Worm (Caenorhabditis elegans): ENCODE data around the gene spds-1.

spds-1 gene

DNA sequence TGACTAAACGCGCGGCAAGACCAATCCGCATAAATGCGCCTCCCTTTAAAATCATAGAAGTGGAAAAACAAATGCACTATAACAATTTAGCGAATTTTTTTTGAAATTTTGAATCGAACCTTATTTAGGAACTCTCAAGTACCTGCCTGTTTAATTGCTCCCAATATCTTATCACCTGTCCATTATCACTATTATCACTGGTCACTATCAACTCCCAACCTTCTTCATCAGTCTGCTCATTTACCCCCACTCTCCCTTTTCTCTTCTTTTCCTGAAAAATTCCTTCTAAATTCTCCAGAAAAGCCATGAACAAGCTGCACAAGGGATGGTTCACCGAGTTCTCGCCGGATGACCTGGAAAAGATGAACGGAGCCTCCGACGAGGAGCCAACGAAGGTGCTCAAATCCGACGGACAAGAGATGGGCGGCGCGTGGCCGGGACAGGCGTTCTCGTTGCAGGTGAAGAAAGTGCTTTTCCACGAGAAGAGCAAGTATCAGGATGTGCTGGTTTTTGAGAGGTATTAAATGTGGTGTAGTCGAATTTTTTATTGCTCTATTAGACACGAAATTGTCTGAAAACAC is at the start of gene spds-1:
Gene spds-1 (plus strand): TSS at position 298 of the 581 bp plus-strand sequence.
- no peak for TF ChIP-seq dao-5 (tag; optimal IDR thresholded peaks at IDR 0.05)
- TF ChIP-seq him-1 (tag; optimal IDR thresholded peaks at IDR 0.05): no peak
- no peak for TF ChIP-seq W03F9.2 (tag; optimal IDR thresholded peaks at IDR 0.05)

DNA sequence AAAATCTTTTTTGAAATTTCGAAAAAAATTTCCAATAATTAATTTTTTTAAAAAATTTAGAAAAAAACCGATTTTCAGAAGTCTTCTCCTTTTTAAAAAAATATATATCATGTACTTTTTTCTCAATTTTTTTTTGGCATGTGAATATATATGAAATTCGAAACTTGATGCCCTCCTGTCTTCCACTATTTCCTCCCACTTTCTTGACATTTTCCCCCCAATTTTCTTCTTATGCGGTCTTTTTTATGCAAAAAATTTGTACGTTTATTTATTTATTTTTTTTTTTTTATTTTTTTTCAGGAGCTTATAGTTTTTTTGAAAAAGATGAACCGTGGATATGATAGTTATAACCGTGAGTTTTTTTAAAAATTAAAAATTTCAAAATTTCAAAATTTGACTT is 46.2 kb upstream of the spds-1 start, which contains the start of gene cnp-2:
Gene cnp-2 (plus strand): TSS at position 301 of the 400 bp plus-strand sequence.
- TF ChIP-seq him-1 (tag; optimal IDR thresholded peaks at IDR 0.05) (no peak), dao-5 (tag; optimal IDR thresholded peaks at IDR 0.05) (no peak), W03F9.2 (tag; optimal IDR thresholded peaks at IDR 0.05) (no peak)

DNA sequence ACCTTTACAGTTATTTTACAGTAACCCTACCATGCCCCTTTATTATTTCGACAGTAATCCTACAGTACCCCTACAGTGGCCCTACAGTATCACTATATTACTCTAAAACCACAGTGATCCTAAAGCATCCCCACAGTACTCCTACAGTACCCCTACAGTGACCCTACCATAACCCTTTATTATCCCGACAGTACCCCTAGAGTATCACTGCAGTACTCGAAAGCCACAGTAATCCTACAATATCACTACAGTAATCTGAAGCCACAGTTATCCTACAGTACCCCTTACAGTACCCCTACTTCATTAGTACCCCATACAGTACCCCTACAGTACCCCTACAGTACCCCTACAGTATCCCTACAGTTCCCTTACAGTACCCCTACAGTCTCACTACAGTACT is 42.2 kb upstream of the spds-1 start:
- no peak for TF ChIP-seq W03F9.2 (tag; optimal IDR thresholded peaks at IDR 0.05)
- TF ChIP-seq him-1 (tag; optimal IDR thresholded peaks at IDR 0.05): no peak
- no peak for TF ChIP-seq dao-5 (tag; optimal IDR thresholded peaks at IDR 0.05)

DNA sequence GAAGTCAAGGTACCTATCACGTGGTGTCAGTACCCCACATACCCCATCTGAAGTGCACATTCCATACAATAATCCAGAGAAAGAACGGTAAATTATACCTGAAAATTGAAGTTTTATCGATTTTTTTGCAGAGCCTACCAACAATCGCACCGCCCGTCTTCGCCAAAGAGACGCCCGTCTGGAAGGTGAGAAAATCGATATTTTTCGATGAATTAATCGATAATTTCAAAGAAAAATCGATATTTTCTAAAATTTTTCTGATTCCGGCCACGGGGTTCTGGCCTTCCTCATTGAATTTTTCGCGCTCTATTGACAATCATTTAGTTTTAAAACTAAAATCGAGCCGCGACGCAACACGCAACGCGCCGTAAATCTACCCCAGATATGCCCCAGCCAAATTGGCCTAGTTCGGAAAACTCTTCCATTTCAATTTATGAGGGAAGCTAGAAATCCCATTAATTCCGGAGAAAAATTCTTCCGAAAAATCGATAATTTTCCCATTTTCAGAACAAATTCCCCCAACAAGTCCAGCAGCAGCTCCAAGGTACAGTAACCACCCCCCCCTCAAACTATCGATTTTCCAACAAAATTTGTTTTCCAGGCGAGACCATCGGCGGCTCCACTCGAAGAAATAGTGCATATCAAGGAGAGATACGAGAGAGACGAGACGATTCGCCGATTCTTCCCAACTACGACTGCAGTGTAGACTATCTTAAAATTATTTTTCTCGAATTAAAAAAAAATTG is 40.1 kb upstream of the spds-1 start:
- TF ChIP-seq W03F9.2 (tag; optimal IDR thresholded peaks at IDR 0.05) (no peak), dao-5 (tag; optimal IDR thresholded peaks at IDR 0.05) (no peak), him-1 (tag; optimal IDR thresholded peaks at IDR 0.05) (no peak)

DNA sequence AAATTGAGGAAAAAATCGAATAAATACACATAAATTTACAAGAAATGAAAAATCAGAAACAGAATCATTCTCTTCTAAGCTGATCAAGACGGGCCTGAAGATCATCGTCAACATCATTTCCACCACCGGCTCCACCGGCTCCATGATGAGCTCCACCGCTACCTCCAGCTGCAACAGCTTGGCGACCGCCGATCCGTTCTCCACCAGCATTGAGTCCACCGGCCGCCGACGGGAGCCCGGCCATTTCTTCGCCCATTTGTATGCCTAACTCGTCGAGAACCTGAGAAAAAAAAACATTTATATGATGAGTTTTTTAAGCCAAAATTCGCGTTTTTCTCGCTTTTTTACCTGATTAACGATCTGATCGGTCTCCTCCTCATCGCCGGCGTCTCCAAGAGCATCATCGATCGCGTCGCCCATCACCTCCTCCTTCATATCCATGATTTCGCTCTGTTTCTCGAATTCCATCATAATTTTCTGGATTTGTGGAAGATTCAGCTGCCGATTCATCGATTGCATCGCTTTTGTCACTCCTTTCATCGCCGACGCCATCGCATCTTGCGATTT is 39.4 kb upstream of the spds-1 start:
- TF ChIP-seq W03F9.2 (tag; optimal IDR thresholded peaks at IDR 0.05) (no peak), him-1 (tag; optimal IDR thresholded peaks at IDR 0.05) (no peak), dao-5 (tag; optimal IDR thresholded peaks at IDR 0.05) (no peak)

DNA sequence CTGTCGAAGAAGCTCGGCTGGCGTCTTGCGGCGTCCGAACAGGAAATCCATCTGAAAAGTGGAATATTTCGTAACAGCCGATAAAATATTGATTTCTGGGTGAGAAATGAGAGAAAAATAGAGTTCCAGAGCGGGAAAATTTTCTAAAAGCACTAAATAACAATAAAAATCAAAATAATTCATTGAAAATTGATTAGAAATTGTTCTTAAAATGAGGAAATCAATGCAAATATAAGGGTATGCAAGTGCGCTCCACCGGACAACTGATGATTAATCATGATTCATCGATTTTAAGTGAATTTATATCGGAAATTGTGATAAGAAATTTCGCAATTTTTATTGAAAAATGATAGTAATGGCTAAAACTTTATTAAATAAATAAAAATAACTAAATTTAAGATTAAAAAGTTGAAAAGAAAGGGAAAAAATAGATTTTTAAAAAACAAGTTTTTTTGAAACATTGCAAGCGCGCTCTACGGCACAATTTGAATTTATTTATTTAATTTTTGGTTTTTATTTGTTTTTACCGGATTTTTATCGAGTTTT is 38.5 kb upstream of the spds-1 start, which contains the start of the genes vps-2 and tiar-2:
Gene vps-2 (minus strand): TSS at position 51 of the 546 bp plus-strand sequence.
Gene tiar-2 (plus strand): TSS at position 520 of the 546 bp plus-strand sequence.
- TF ChIP-seq him-1 (tag; optimal IDR thresholded peaks at IDR 0.05) (no peak), W03F9.2 (tag; optimal IDR thresholded peaks at IDR 0.05) (peak; percentile 89)

- TF ChIP-seq him-1 (tag; optimal IDR thresholded peaks at IDR 0.05) (no peak), W03F9.2 (tag; optimal IDR thresholded peaks at IDR 0.05) (no peak), dao-5 (tag; optimal IDR thresholded peaks at IDR 0.05) (no peak)
These were observed 36.8 kb upstream of the spds-1 start for ce11 chrII:12769947-12770346.

- no peak for TF ChIP-seq dao-5 (tag; optimal IDR thresholded peaks at IDR 0.05)
- TF ChIP-seq W03F9.2 (tag; optimal IDR thresholded peaks at IDR 0.05): no peak
- TF ChIP-seq him-1 (tag; optimal IDR thresholded peaks at IDR 0.05): no peak
These were observed 32.3 kb upstream of the spds-1 start, which contains the start of gene Y46G5A.14 for ce11 chrII:12774402-12774801. Y46G5A.14 (plus strand) TSS chrII:12774702.

ce11 chrII:12776379-12776778 is 30.3 kb upstream of the spds-1 start, which contains the start of gene Y46G5A.34:
Y46G5A.34 (plus strand) TSS chrII:12776679.
- TF ChIP-seq W03F9.2 (tag; optimal IDR thresholded peaks at IDR 0.05) (no peak), him-1 (tag; optimal IDR thresholded peaks at IDR 0.05) (no peak), dao-5 (tag; optimal IDR thresholded peaks at IDR 0.05) (no peak)

DNA sequence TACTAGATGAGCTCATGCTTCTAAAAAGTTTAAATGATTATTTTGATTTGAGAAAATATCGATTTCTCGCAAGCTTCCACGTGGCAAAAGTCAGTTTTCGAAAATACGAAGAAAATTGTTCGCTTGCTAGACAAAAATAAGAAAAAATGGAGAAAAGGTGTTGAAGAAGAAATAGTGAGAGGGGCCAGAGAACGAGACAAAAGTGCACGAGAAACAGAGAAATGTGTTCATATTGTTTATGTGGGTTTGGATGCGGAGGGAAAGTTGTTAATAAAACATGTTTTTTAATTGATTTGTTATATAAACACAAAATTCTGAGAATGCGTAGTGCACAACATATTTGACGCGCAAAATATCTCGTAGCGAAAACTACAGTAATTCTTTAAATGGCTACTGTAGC is 21.3 kb upstream of the spds-1 start, which contains the start of gene Y46G5A.15:
Gene Y46G5A.15 (minus strand): TSS at position 26 of the 400 bp plus-strand sequence.
- TF ChIP-seq W03F9.2 (tag; optimal IDR thresholded peaks at IDR 0.05) (no peak), him-1 (tag; optimal IDR thresholded peaks at IDR 0.05) (no peak), dao-5 (tag; optimal IDR thresholded peaks at IDR 0.05) (no peak)

DNA sequence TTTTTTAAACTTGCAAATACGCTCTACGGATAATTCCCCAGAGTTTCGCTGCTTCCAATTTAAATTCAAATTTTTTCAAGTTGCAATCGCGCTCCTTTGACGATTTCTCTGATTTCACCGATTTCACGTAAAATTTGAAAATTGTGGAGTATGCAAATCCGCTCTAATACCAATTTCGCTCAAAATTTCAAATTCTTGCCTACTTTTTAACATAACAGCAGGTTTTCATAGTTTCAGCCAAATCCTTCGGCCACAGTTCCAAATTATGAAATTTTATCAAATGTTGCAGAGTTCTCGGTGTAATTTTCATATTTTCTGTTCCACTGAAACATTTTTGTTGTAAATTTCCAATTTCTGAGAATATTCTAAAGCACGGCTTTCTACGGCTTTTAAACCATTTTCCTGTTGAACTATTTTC is 18.9 kb upstream of the spds-1 start, which contains the start of gene alkb-7:
Gene alkb-7 (minus strand): TSS at position 323 of the 418 bp plus-strand sequence.
- TF ChIP-seq dao-5 (tag; optimal IDR thresholded peaks at IDR 0.05) (no peak), W03F9.2 (tag; optimal IDR thresholded peaks at IDR 0.05) (no peak), him-1 (tag; optimal IDR thresholded peaks at IDR 0.05) (no peak)

- TF ChIP-seq W03F9.2 (tag; optimal IDR thresholded peaks at IDR 0.05) (no peak), dao-5 (tag; optimal IDR thresholded peaks at IDR 0.05) (no peak), him-1 (tag; optimal IDR thresholded peaks at IDR 0.05) (no peak)
These were observed 17.2 kb upstream of the spds-1 start for ce11 chrII:12789497-12789896.

- no peak for TF ChIP-seq dao-5 (tag; optimal IDR thresholded peaks at IDR 0.05)
- TF ChIP-seq W03F9.2 (tag; optimal IDR thresholded peaks at IDR 0.05): no peak
These were observed 16.3 kb upstream of the spds-1 start for ce11 chrII:12790392-12790791.

DNA sequence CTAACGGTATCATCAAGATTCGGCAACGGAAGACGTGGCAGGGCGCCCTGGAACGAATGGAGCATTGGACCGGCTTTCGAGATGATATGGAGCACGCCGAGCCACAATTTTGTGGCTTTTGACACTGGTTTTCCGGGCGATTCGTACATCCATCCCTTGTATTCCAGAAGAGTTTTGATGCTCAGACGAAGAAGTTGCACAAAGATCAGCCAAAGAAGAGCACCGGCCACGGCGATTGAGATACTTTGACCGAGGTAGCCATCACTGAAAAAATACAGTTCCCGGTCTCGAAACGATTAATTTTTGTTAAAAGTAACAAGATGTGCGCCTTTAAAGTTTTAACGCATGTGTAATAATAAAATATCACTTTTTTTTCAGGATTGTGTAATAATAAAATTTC is 11.5 kb upstream of the spds-1 start:
- TF ChIP-seq him-1 (tag; optimal IDR thresholded peaks at IDR 0.05) (no peak), W03F9.2 (tag; optimal IDR thresholded peaks at IDR 0.05) (no peak)

Data from whole organism, L4/young adult.